Fruit fly (Drosophila melanogaster): ENCODE results near the gene CG12984.

DNA sequence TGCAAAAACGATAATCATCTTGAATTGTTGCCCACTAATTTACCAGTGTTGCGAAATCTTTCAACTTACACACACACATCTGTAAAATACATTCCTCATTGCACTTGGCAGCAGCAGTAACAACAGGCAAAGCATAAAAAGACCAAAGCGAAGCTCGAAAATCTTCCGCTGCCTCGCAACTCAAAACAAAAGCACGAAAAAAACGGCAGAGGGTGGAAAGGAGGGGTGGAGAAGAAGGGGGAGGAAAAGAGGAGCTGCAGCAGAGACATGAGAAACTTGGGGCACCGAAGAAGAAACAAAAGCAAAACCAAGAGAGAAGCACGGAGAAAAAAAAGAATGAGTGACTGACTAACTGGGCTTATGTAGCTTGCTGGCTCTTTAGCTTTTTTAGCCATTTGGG, 22.0 kb downstream of the CG12984 start:
- TF ChIP-seq HHEX (GFP tag; optimal IDR thresholded peaks at IDR 0.05): no peak
- TF ChIP-seq usp (GFP tag; optimal IDR thresholded peaks at IDR 0.05): no peak
- TF ChIP-seq Neu2 (GFP tag; optimal IDR thresholded peaks at IDR 0.05; ENCODE audit: borderline replicate concordance): no peak
- TF ChIP-seq her (GFP tag; optimal IDR thresholded peaks at IDR 0.05): no peak
- TF ChIP-seq prd (optimal IDR thresholded peaks at IDR 0.05): no peak
- TF ChIP-seq prd (GFP tag; IDR thresholded peaks at IDR 0.05): no peak
- TF ChIP-seq B-H1 (GFP tag; IDR thresholded peaks at IDR 0.05): no peak
- TF ChIP-seq nerfin-2 (GFP tag; IDR thresholded peaks at IDR 0.05; ENCODE audit: partially characterized antibody): no peak
- no peak for TF ChIP-seq CG10979 (tag; optimal IDR thresholded peaks at IDR 0.05)
- TF ChIP-seq pho (GFP tag; optimal IDR thresholded peaks at IDR 0.05): no peak
- no peak for TF ChIP-seq CG12236 (GFP tag; optimal IDR thresholded peaks at IDR 0.05)
